Worm (Caenorhabditis elegans) whole organism, L1 larva: ENCODE data around the gene fbxa-14.
A peak's percentile ranks its signal among the peaks of the same experiment; 100 is the strongest.

Experiments used
- C16A3.4 ChIP-seq: fragments of 150-350 bp; optimal IDR thresholded peaks from 2 replicates; lab custom pipeline; 2014; ENCODE audit warnings: missing biosample characterization, missing genetic modification characterization
- C34B4.2 ChIP-seq: sonication (generic microtip); optimal IDR thresholded peaks from 2 replicates; lab custom pipeline; 2017; ENCODE audit warnings: mild to moderate bottlenecking, missing genetic modification characterization, missing compliant biosample characterization
- aha-1 ChIP-seq: fragments of 150-350 bp; optimal IDR thresholded peaks from 2 replicates; lab custom pipeline; 2014; ENCODE audit warnings: missing biosample characterization, missing genetic modification characterization
- ceh-63 ChIP-seq: fragments of 200-800 bp; sonication (Bioruptor generic); optimal IDR thresholded peaks from 2 replicates; lab custom pipeline; 2018; ENCODE audit warnings: mild to moderate bottlenecking, missing genetic modification characterization, missing compliant biosample characterization
- ceh-90 ChIP-seq: sonication (generic microtip); optimal IDR thresholded peaks from 2 replicates; lab custom pipeline; 2016; ENCODE audit warnings: missing genetic modification characterization, missing compliant biosample characterization
- dpl-1 ChIP-seq, 3 experiments: fragments of 150-350 bp in 2 of 3; sonication (generic microtip) in 1 of 3; optimal IDR thresholded peaks; 2 replicates each; lab custom pipeline; 2014 to 2017; ENCODE audit warnings: missing biosample characterization in 3 of 3, missing genetic modification characterization in 3 of 3, missing genetic modification reagents in 3 of 3
- efl-1 ChIP-seq, 4 experiments: fragments of 150-350 bp; optimal IDR thresholded peaks in 3 of 4; peaks in 1 of 4; 1 replicate in 1 of 4; 2 replicates in 3 of 4; lab custom pipeline; 2014; ENCODE audit warnings: missing biosample characterization in 2 of 4, missing genetic modification characterization in 2 of 4, missing genetic modification reagents in 2 of 4
- efl-3 ChIP-seq: fragments of 200-800 bp; sonication (Bioruptor generic); optimal IDR thresholded peaks from 2 replicates; lab custom pipeline; 2018; ENCODE audit warnings: mild to moderate bottlenecking, missing genetic modification characterization, missing compliant biosample characterization
- elt-2 ChIP-seq: sonication (generic microtip); optimal IDR thresholded peaks from 2 replicates; lab custom pipeline; 2016; ENCODE audit warnings: missing genetic modification characterization, mild to moderate bottlenecking, inconsistent platforms, missing compliant biosample characterization, missing genetic modification reagents
- fkh-4 ChIP-seq: sonication (generic microtip); optimal IDR thresholded peaks from 2 replicates; lab custom pipeline; 2016; ENCODE audit warnings: missing compliant biosample characterization, missing genetic modification characterization, borderline replicate concordance
- hlh-4 ChIP-seq: sonication (generic microtip); optimal IDR thresholded peaks from 2 replicates; lab custom pipeline; 2016; ENCODE audit warnings: mild to moderate bottlenecking, missing genetic modification characterization, missing compliant biosample characterization
- irx-1 ChIP-seq: sonication (generic microtip); optimal IDR thresholded peaks from 2 replicates; lab custom pipeline; 2016; ENCODE audit warnings: missing genetic modification characterization, missing compliant biosample characterization
- isw-1 ChIP-seq: fragments of 200-800 bp; sonication (Bioruptor generic); IDR thresholded peaks from 2 replicates; pipeline ENCODE4 v1.3.6; 2022; ENCODE audit warnings: missing genetic modification characterization, missing compliant biosample characterization
- lin-13 ChIP-seq: fragments of 150-350 bp; optimal IDR thresholded peaks from 2 replicates; lab custom pipeline; 2014; ENCODE audit warnings: missing biosample characterization, missing genetic modification reagents, missing genetic modification characterization
- lin-15B ChIP-seq: fragments of 150-350 bp; sonication (generic microtip); optimal IDR thresholded peaks from 3 replicates; lab custom pipeline; 2014; ENCODE audit warnings: missing biosample characterization, missing genetic modification characterization
- lir-3 ChIP-seq: sonication (generic microtip); optimal IDR thresholded peaks from 2 replicates; lab custom pipeline; 2016; ENCODE audit warnings: mild to moderate bottlenecking, missing genetic modification characterization, moderate library complexity, missing compliant biosample characterization; ENCODE audit not compliant: poor library complexity
- lsy-2 ChIP-seq, 2 experiments: fragments of 150-350 bp; optimal IDR thresholded peaks; 2 replicates each; lab custom pipeline; 2014; ENCODE audit warnings: missing biosample characterization in 2 of 2, missing genetic modification characterization in 2 of 2
- mdl-1 ChIP-seq, 2 experiments: fragments of 150-350 bp; optimal IDR thresholded peaks; 2 replicates each; lab custom pipeline; 2014 to 2017; ENCODE audit warnings: missing biosample characterization in 2 of 2, missing genetic modification characterization in 2 of 2, inconsistent platforms in 1 of 2
- mep-1 ChIP-seq: fragments of 150-350 bp; optimal IDR thresholded peaks from 2 replicates; lab custom pipeline; 2014; ENCODE audit warnings: missing biosample characterization, missing genetic modification characterization
- nhr-76 ChIP-seq: sonication (generic microtip); optimal IDR thresholded peaks from 2 replicates; lab custom pipeline; 2017; ENCODE audit warnings: missing biosample characterization, missing genetic modification characterization
- nhr-84 ChIP-seq: sonication (generic microtip); optimal IDR thresholded peaks from 2 replicates; lab custom pipeline; 2017; ENCODE audit warnings: missing biosample characterization, missing genetic modification characterization
- nhr-85 ChIP-seq: sonication (generic microtip); peaks from one replicate; lab custom pipeline; 2016; ENCODE audit warnings: missing genetic modification characterization, inconsistent platforms, missing compliant biosample characterization
- pag-3 ChIP-seq: sonication (generic microtip); optimal IDR thresholded peaks from 2 replicates; lab custom pipeline; 2017; ENCODE audit warnings: missing genetic modification characterization, mild to moderate bottlenecking, missing compliant biosample characterization, antibody characterized with exemption, borderline replicate concordance; ENCODE audit not compliant: insufficient read depth
- pax-3 ChIP-seq: fragments of 200-800 bp; sonication (Bioruptor generic); optimal IDR thresholded peaks from 2 replicates; lab custom pipeline; 2018; ENCODE audit warnings: mild to moderate bottlenecking, missing genetic modification characterization, moderate library complexity, missing compliant biosample characterization
- pqm-1 ChIP-seq: sonication (generic microtip); optimal IDR thresholded peaks from 3 replicates; lab custom pipeline; 2017; ENCODE audit warnings: missing biosample characterization, missing genetic modification characterization
- skn-1 ChIP-seq: fragments of 150-350 bp; optimal IDR thresholded peaks from 2 replicates; lab custom pipeline; 2014; ENCODE audit warnings: missing biosample characterization, missing genetic modification characterization
- snpc-4 ChIP-seq: fragments of 150-350 bp; optimal IDR thresholded peaks from 2 replicates; lab custom pipeline; 2014; ENCODE audit warnings: missing biosample characterization, missing genetic modification characterization
- sox-4 ChIP-seq: sonication (generic microtip); optimal IDR thresholded peaks from 2 replicates; lab custom pipeline; 2016; ENCODE audit warnings: missing genetic modification characterization, missing compliant biosample characterization
- swsn-7 ChIP-seq: sonication (generic microtip); optimal IDR thresholded peaks from 2 replicates; lab custom pipeline; 2016; ENCODE audit warnings: missing genetic modification characterization, missing compliant biosample characterization
- unc-98 ChIP-seq: fragments of 200-800 bp; sonication (Bioruptor generic); IDR thresholded peaks from 2 replicates; pipeline ENCODE4 v1.3.6; 2022; ENCODE audit warnings: missing genetic modification characterization, missing compliant biosample characterization
- xbp-1 ChIP-seq: sonication (generic microtip); optimal IDR thresholded peaks from 2 replicates; lab custom pipeline; 2016; ENCODE audit warnings: missing genetic modification characterization, missing compliant biosample characterization

Gene fbxa-14

ce11 chrIII:1331894-1332293 lies 7.5 kb upstream of the fbxa-14 start, which contains the start of gene Y82E9BL.19:
Gene Y82E9BL.19 (plus strand): TSS chrIII:1332016.
- TF ChIP-seq lsy-2 (tag; optimal IDR thresholded peaks at IDR 0.05; lab: Kevin White, UChicago): no peak
- TF ChIP-seq xbp-1: no peak
- no peak for TF ChIP-seq nhr-84 (tag; lab: Kevin White, UChicago)
- TF ChIP-seq elt-2 (tag; lab: Kevin White, UChicago): peak; percentile 23
- TF ChIP-seq C16A3.4 (tag; lab: Kevin White, UChicago): no peak
- no peak for TF ChIP-seq isw-1

ce11 chrIII:1326490-1326889 lies 2.1 kb upstream of the fbxa-14 start, which contains the start of gene Y82E9BL.18:
Gene Y82E9BL.18 (plus strand): TSS chrIII:1326790.
- TF ChIP-seq ceh-90 (no peak), lin-15B (tag; lab: Kevin White, UChicago) (no peak), nhr-84 (tag; lab: Kevin White, UChicago) (no peak), skn-1 (tag; lab: Kevin White, UChicago) (no peak), unc-98 (GFP tag; lab: Robert Waterston, UW) (no peak), dpl-1 (GFP tag; optimal IDR thresholded peaks at IDR 0.05; lab: Kevin White, UChicago) (no peak), lir-3 (no peak), pag-3 (no peak), mdl-1 (tag; optimal IDR thresholded peaks at IDR 0.05; lab: Kevin White, UChicago) (no peak), aha-1 (no peak), C34B4.2 (tag; lab: Kevin White, UChicago) (no peak)

DNA sequence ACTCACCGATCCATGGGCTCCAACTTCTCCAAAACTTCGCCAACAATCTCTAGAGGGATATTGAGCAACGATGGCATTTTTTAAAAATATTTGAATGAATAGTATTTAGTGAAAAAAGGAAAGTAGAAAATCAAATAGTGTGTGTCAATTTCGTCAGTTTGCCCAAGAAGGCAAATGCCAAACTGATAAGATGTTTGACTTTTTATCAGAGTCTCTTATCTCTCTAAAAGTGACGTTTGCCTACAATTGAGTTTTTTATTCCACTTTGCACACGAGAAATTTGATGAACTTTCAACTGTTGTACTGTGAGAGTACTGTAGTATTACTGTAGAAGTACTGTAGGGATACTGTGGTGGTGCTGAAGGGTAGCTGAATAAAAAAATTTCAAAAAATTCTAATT lies 858 bp downstream of the fbxa-14 start:
- no peak for TF ChIP-seq xbp-1
- TF ChIP-seq ceh-90: no peak
- no peak for TF ChIP-seq skn-1 (tag; lab: Kevin White, UChicago)
- TF ChIP-seq irx-1: no peak
- TF ChIP-seq lsy-2 (tag; optimal IDR thresholded peaks at IDR 0.05; lab: Kevin White, UChicago): peak in 1 of 2 experiments; percentile 20
- TF ChIP-seq efl-3 (GFP tag; lab: Kevin White, UChicago): no peak
- TF ChIP-seq pax-3: peak; percentile 16
- peak; percentile 89 for TF ChIP-seq pqm-1
- TF ChIP-seq snpc-4 (tag; lab: Kevin White, UChicago): no peak
- TF ChIP-seq elt-2 (tag; lab: Kevin White, UChicago): peak; percentile 92
- no peak for TF ChIP-seq dpl-1 (GFP tag; optimal IDR thresholded peaks at IDR 0.05; lab: Kevin White, UChicago)
- no peak for TF ChIP-seq nhr-76 (tag; lab: Kevin White, UChicago)
- TF ChIP-seq mep-1 (tag; lab: Kevin White, UChicago): no peak
- no peak for TF ChIP-seq nhr-85 (tag; lab: Kevin White, UChicago)

DNA sequence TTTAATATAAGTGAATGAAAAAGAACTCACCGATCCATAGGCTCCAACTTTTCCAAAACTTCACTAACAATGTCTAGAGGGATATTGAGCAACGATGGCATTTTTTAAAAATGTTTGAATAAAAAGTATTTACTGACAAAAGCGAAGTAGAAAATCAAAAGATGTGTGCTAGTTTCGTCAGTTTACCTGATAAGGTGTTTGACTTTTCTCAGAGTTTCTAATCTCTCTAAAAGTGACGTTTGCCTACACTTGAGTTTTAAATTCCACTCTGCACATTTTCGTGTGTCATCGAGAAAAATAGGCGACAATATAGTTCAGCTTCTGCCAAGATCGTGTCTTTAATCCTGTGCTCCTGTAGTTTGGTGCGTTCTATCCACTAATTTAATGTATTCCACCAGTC lies 2.9 kb downstream of the fbxa-14 start, which contains the start of gene fbxa-15:
fbxa-15 (minus strand) TSS at position 101 of the 400 bp plus-strand sequence.
- TF ChIP-seq nhr-76 (tag; lab: Kevin White, UChicago) (no peak), isw-1 (no peak)

- TF ChIP-seq elt-2 (tag; lab: Kevin White, UChicago): peak; percentile 33
- TF ChIP-seq fkh-4 (tag; lab: Kevin White, UChicago): no peak
These were observed 9.4 kb downstream of the fbxa-14 start, which contains the start of the genes fbxa-80 and fbxa-19 for ce11 chrIII:1315038-1315437. Gene fbxa-80 (minus strand): TSS chrIII:1315210. Gene fbxa-19 (plus strand): TSS chrIII:1315401.

DNA sequence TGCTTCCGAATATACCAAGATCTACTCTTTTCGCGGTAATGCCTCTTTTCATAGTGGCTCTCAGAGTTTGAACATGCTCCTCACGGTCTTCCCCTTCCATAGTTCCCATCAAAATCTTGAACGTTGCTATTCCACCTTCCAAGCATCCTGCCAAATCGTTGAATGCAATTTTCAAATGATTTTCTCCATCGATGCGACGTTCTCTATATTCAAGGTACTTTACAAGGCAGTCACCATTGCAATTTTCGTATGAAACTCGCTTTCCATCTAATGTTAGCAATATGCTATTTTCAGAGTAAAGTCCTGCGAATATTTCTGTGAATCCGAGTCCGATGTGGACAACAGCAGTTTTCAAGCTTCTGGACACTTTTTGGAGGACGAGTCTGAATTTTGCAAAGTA lies 10.1 kb downstream of the fbxa-14 start:
- TF ChIP-seq hlh-4 (tag; lab: Kevin White, UChicago) (no peak), dpl-1 (GFP tag; optimal IDR thresholded peaks at IDR 0.05; lab: Kevin White, UChicago) (no peak), ceh-63 (no peak), efl-1 (optimal IDR thresholded peaks at IDR 0.05; lab: Kevin White, UChicago) (no peak), efl-1 (GFP tag; optimal IDR thresholded peaks at IDR 0.05 in 1 of 2; lab: Kevin White, UChicago) (peak in 1 of 2 experiments; percentile 24), sox-4 (tag; lab: Kevin White, UChicago) (no peak), nhr-85 (tag; lab: Kevin White, UChicago) (no peak), lin-13 (GFP tag; lab: Kevin White, UChicago) (no peak), swsn-7 (no peak)
